Worm (Caenorhabditis elegans) whole organism, L4/young adult: ENCODE measurements around the gene zmp-5.

Source experiments
- W03F9.2 ChIP-seq: fragments of 150-350 bp; optimal IDR thresholded peaks from 2 replicates; lab custom pipeline; 2014; ENCODE audit warnings: missing biosample characterization, missing genetic modification characterization
- dao-5 ChIP-seq: sonication (generic microtip); optimal IDR thresholded peaks from 2 replicates; lab custom pipeline; 2016; ENCODE audit warnings: missing genotype, missing genetic modification characterization, moderate library complexity, missing compliant biosample characterization
- him-1 ChIP-seq: sonication (generic microtip); optimal IDR thresholded peaks from 2 replicates; lab custom pipeline; 2016; ENCODE audit warnings: missing genotype, missing genetic modification reagents, missing genetic modification characterization, missing compliant biosample characterization

The zmp-5 gene

ce11 chrX:12700456-12700855, 53.5 kb downstream of the zmp-5 start, which contains the start of gene nhr-26:
nhr-26 (minus strand) TSS chrX:12700465.
- TF ChIP-seq W03F9.2 (tag; lab: Kevin White, UChicago) = no peak
- no peak for TF ChIP-seq him-1
- TF ChIP-seq dao-5 = no peak
